Fruit fly (Drosophila melanogaster) Kc167 (cell line): ENCODE data around the gene CAH5.

Source experiments
- Myc ChIP-seq: fragments of >200 bp; optimal IDR thresholded peaks from 2 replicates; lab custom pipeline; 2017; ENCODE audit warnings: missing external identifiers
- Sin3A ChIP-seq: fragments of >200 bp; optimal IDR thresholded peaks from 2 replicates; lab custom pipeline; 2018; ENCODE audit warnings: missing external identifiers
- h ChIP-seq: fragments of >200 bp; optimal IDR thresholded peaks from 3 replicates; lab custom pipeline; 2018; ENCODE audit warnings: missing external identifiers
- insv ChIP-seq: fragments of >200 bp; optimal IDR thresholded peaks from 3 replicates; lab custom pipeline; 2018; ENCODE audit warnings: missing external identifiers
- psq ChIP-seq: fragments of >200 bp; optimal IDR thresholded peaks from 2 replicates; lab custom pipeline; 2017; ENCODE audit warnings: missing external identifiers
- ttk ChIP-seq: sonication (Bioruptor generic); optimal IDR thresholded peaks from 2 replicates; lab custom pipeline; 2017; ENCODE audit warnings: missing external identifiers

CAH5 gene

dm6 chr3R:31290195-31290594, 27.8 kb downstream of the CAH5 start:
- TF ChIP-seq psq (lab: Kevin White, UChicago) (no peak), ttk (lab: Kevin White, UChicago) (no peak), h (lab: Kevin White, UChicago) (no peak), Sin3A (lab: Kevin White, UChicago) (no peak), Myc (lab: Kevin White, UChicago) (no peak), insv (lab: Kevin White, UChicago) (no peak)

dm6 chr3R:31295694-31296093, 33.3 kb downstream of the CAH5 start:
- no peak for TF ChIP-seq insv (lab: Kevin White, UChicago)
- no peak for TF ChIP-seq ttk (lab: Kevin White, UChicago)
- TF ChIP-seq psq (lab: Kevin White, UChicago): no peak
- TF ChIP-seq Myc (lab: Kevin White, UChicago): no peak
- TF ChIP-seq h (lab: Kevin White, UChicago): no peak
- TF ChIP-seq Sin3A (lab: Kevin White, UChicago): no peak

- TF ChIP-seq h (lab: Kevin White, UChicago): no peak
- TF ChIP-seq ttk (lab: Kevin White, UChicago): no peak
- no peak for TF ChIP-seq insv (lab: Kevin White, UChicago)
- no peak for TF ChIP-seq psq (lab: Kevin White, UChicago)
- TF ChIP-seq Myc (lab: Kevin White, UChicago): no peak
- no peak for TF ChIP-seq Sin3A (lab: Kevin White, UChicago)
These were observed 34.6 kb downstream of the CAH5 start for dm6 chr3R:31296989-31297388.

dm6 chr3R:31301527-31301926, 39.1 kb downstream of the CAH5 start:
- TF ChIP-seq psq (lab: Kevin White, UChicago) (no peak), Sin3A (lab: Kevin White, UChicago) (no peak), h (lab: Kevin White, UChicago) (no peak), insv (lab: Kevin White, UChicago) (no peak), ttk (lab: Kevin White, UChicago) (no peak), Myc (lab: Kevin White, UChicago) (no peak)

dm6 chr3R:31305284-31305683, 42.9 kb downstream of the CAH5 start, which contains the start of gene pHCl-2:
pHCl-2 (minus strand) TSS chr3R:31305384.
- TF ChIP-seq Myc (lab: Kevin White, UChicago): no peak
- no peak for TF ChIP-seq Sin3A (lab: Kevin White, UChicago)
- no peak for TF ChIP-seq h (lab: Kevin White, UChicago)
- no peak for TF ChIP-seq psq (lab: Kevin White, UChicago)
- no peak for TF ChIP-seq insv (lab: Kevin White, UChicago)
- TF ChIP-seq ttk (lab: Kevin White, UChicago): no peak

dm6 chr3R:31306454-31306853, 44.1 kb downstream of the CAH5 start:
- TF ChIP-seq h (lab: Kevin White, UChicago): no peak
- no peak for TF ChIP-seq insv (lab: Kevin White, UChicago)
- TF ChIP-seq Sin3A (lab: Kevin White, UChicago): no peak
- no peak for TF ChIP-seq psq (lab: Kevin White, UChicago)
- TF ChIP-seq Myc (lab: Kevin White, UChicago): no peak
- no peak for TF ChIP-seq ttk (lab: Kevin White, UChicago)

dm6 chr3R:31308855-31309646, 46.7 kb downstream of the CAH5 start:
- TF ChIP-seq h (lab: Kevin White, UChicago) (no peak), insv (lab: Kevin White, UChicago) (no peak), ttk (lab: Kevin White, UChicago) (no peak), Myc (lab: Kevin White, UChicago) (no peak), Sin3A (lab: Kevin White, UChicago) (no peak), psq (lab: Kevin White, UChicago) (no peak)

- TF ChIP-seq Myc (lab: Kevin White, UChicago) (no peak), insv (lab: Kevin White, UChicago) (no peak)
These were observed 47.9 kb downstream of the CAH5 start for dm6 chr3R:31310300-31310699.

dm6 chr3R:31310883-31311397, 48.5 kb downstream of the CAH5 start, which contains the start of gene CG34347:
CG34347 (plus strand) TSS chr3R:31311157.
- no peak for TF ChIP-seq h (lab: Kevin White, UChicago)

- TF ChIP-seq h (lab: Kevin White, UChicago): no peak
- no peak for TF ChIP-seq insv (lab: Kevin White, UChicago)
- TF ChIP-seq ttk (lab: Kevin White, UChicago): no peak
- TF ChIP-seq psq (lab: Kevin White, UChicago): no peak
- TF ChIP-seq Sin3A (lab: Kevin White, UChicago): no peak
- TF ChIP-seq Myc (lab: Kevin White, UChicago): no peak
These were observed 49.9 kb downstream of the CAH5 start for dm6 chr3R:31312287-31312686.
